Worm (Caenorhabditis elegans) whole organism, L3 larva: ENCODE data around the gene srlf-19.

ENCODE experiments used
- ama-1 ChIP-seq: fragments of 150-350 bp; optimal IDR thresholded peaks from 2 replicates; lab custom pipeline; 2018
- skn-1 ChIP-seq: fragments of 150-350 bp; optimal IDR thresholded peaks from 2 replicates; lab custom pipeline; 2014; ENCODE audit warnings: missing biosample characterization, missing genetic modification characterization

DNA sequence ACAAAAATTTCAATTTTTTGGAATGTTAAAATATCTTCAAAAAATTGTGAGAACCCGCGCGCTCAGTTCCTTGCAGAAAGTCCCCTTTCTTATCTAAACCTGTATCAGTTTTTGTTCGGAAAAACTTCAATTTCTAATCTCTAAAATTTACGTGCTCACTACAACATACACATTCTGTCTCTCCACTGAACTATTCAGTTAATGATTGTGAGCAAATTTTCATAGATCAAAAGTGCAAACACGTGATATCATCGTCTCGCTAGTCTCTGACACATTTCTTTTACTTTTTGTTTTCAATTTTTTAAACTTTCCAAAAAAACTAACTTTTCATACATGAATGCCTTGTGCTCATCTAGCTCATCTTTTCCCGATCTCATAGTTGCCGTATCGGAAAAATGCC is 45.8 kb upstream of the srlf-19 start, which contains the start of gene nhr-203:
- TF ChIP-seq ama-1 (lab: Kevin White, UChicago) (no peak), skn-1 (tag; lab: Kevin White, UChicago) (peak; percentile 5)
